Fruit fly (Drosophila melanogaster): ENCODE data around the gene Remo.

Remo gene

DNA sequence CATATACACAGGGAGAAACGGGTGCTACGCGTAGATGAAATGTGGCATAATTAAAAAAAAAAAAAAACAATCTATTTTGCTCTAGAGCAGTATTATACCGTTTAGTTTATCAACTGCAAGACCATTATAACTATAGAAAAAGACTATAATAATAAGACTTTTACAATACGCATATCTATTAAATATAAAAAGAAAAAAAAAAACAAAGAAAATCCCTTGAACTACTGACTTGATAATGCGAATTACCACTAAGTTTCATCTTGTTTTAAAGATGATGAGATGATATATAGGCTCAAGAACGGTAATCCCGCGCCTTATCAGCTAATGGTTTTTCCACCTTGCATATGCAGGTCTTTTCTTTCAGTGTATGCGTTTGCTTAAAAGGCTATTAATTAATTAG lies 19.3 kb downstream of the Remo start (continued):
- TF ChIP-seq Dll (GFP tag; IDR thresholded peaks at IDR 0.05; ENCODE audit: partially characterized antibody) (no peak), inv (GFP tag; IDR thresholded peaks at IDR 0.05; ENCODE audit: partially characterized antibody) (no peak), E2f2 (GFP tag; IDR thresholded peaks at IDR 0.05) (no peak), z (GFP tag; IDR thresholded peaks at IDR 0.05) (no peak), wdn (GFP tag; IDR thresholded peaks at IDR 0.05) (no peak), CG2199 (GFP tag; IDR thresholded peaks at IDR 0.05) (no peak), CG11696 (GFP tag; IDR thresholded peaks at IDR 0.05) (no peak), zfh1 (GFP tag; IDR thresholded peaks at IDR 0.05) (no peak), vfl (GFP tag; optimal IDR thresholded peaks at IDR 0.05) (no peak), CG2875 (GFP tag; optimal IDR thresholded peaks at IDR 0.05) (peak; percentile 18), sd (tag; optimal IDR thresholded peaks at IDR 0.05) (no peak), BEAF-32 (GFP tag; optimal IDR thresholded peaks at IDR 0.05) (no peak), Hr51 (GFP tag; optimal IDR thresholded peaks at IDR 0.05) (peak in 1 of 2 experiments; percentile 58), Dfd (GFP tag; optimal IDR thresholded peaks at IDR 0.05) (no peak), Adf1 (GFP tag; IDR thresholded peaks at IDR 0.05) (no peak), D (optimal IDR thresholded peaks at IDR 0.05) (no peak), D (GFP tag; optimal IDR thresholded peaks at IDR 0.05) (no peak), slbo (GFP tag; IDR thresholded peaks at IDR 0.05) (peak; percentile 24; the same call in 1 of the 2 replicates), sqz (GFP tag; optimal IDR thresholded peaks at IDR 0.05) (no peak), ATbp (GFP tag; optimal IDR thresholded peaks at IDR 0.05) (no peak), CG12391 (tag; optimal IDR thresholded peaks at IDR 0.05) (peak; percentile 32), Sox100B (GFP tag; optimal IDR thresholded peaks at IDR 0.05) (peak; percentile 31), CG4328 (GFP tag; optimal IDR thresholded peaks at IDR 0.05) (no peak), schlank (tag; optimal IDR thresholded peaks at IDR 0.05) (no peak), tio (GFP tag; optimal IDR thresholded peaks at IDR 0.05) (peak; percentile 25), lab (GFP tag; optimal IDR thresholded peaks at IDR 0.05) (no peak), CG31388 (GFP tag; optimal IDR thresholded peaks at IDR 0.05) (no peak), CG8089 (GFP tag; optimal IDR thresholded peaks at IDR 0.05) (no peak), tin (GFP tag; optimal IDR thresholded peaks at IDR 0.05) (no peak), Eip74EF (GFP tag; optimal IDR thresholded peaks at IDR 0.05) (no peak), Ravus (GFP tag; IDR thresholded peaks at IDR 0.05) (no peak), p53 (GFP tag; optimal IDR thresholded peaks at IDR 0.05) (no peak), C15 (GFP tag; IDR thresholded peaks at IDR 0.05) (no peak), pho (GFP tag; optimal IDR thresholded peaks at IDR 0.05) (no peak), bsh (GFP tag; optimal IDR thresholded peaks at IDR 0.05) (peak in 1 of 2 experiments; percentile 12), ato (GFP tag; IDR thresholded peaks at IDR 0.05; ENCODE audit: partially characterized antibody) (no peak), phol (tag; optimal IDR thresholded peaks at IDR 0.05) (peak; percentile 35), Bdp1 (GFP tag; optimal IDR thresholded peaks at IDR 0.05) (no peak), Abd-B (GFP tag; optimal IDR thresholded peaks at IDR 0.05) (no peak), tup (GFP tag; optimal IDR thresholded peaks at IDR 0.05) (no peak), CG14441 (GFP tag; IDR thresholded peaks at IDR 0.05) (no peak), CG8281 (tag; optimal IDR thresholded peaks at IDR 0.05) (no peak), Doc2 (GFP tag; IDR thresholded peaks at IDR 0.05) (no peak), br (optimal IDR thresholded peaks at IDR 0.05) (no peak), insv (GFP tag; optimal IDR thresholded peaks at IDR 0.05) (no peak), sima (GFP tag; optimal IDR thresholded peaks at IDR 0.05) (no peak), CG12659 (GFP tag; optimal IDR thresholded peaks at IDR 0.05) (peak; percentile 13), sna (GFP tag; IDR thresholded peaks at IDR 0.05; ENCODE audit: partially characterized antibody) (no peak), Max (GFP tag; optimal IDR thresholded peaks at IDR 0.05) (peak; percentile 15), tap (tag; optimal IDR thresholded peaks at IDR 0.05) (no peak), CG10565 (GFP tag; optimal IDR thresholded peaks at IDR 0.05) (no peak)
